Worm (Caenorhabditis elegans) whole organism, late embryonic: ENCODE results near the gene nas-31.

ENCODE experiments used
- C08G9.2 ChIP-seq: sonication (generic microtip); optimal IDR thresholded peaks from 2 replicates; lab custom pipeline; 2016; ENCODE audit warnings: mild to moderate bottlenecking, missing genetic modification characterization, moderate library complexity, missing compliant biosample characterization
- K02D7.2 ChIP-seq: sonication (generic microtip); optimal IDR thresholded peaks from 2 replicates; lab custom pipeline; 2017; ENCODE audit warnings: mild to moderate bottlenecking, missing genetic modification characterization, missing compliant biosample characterization
- K09A11.1 ChIP-seq: sonication (generic microtip); optimal IDR thresholded peaks from 2 replicates; lab custom pipeline; 2017; ENCODE audit warnings: antibody characterized with exemption, mild to moderate bottlenecking, missing genetic modification characterization, missing compliant biosample characterization; ENCODE audit not compliant: insufficient read depth
- T23F11.4 ChIP-seq: fragments of 200-800 bp; sonication (Bioruptor generic); optimal IDR thresholded peaks from 2 replicates; lab custom pipeline; 2018; ENCODE audit warnings: mild to moderate bottlenecking, missing genetic modification characterization, missing compliant biosample characterization
- Y22D7AL.16 ChIP-seq: sonication (generic microtip); optimal IDR thresholded peaks from 2 replicates; lab custom pipeline; 2016; ENCODE audit warnings: missing genetic modification characterization, missing compliant biosample characterization
- ama-1 ChIP-seq: fragments of 150-350 bp; optimal IDR thresholded peaks from 2 replicates; lab custom pipeline; 2014
- ceh-18 ChIP-seq: sonication (generic microtip); optimal IDR thresholded peaks from 2 replicates; lab custom pipeline; 2016; ENCODE audit warnings: missing genetic modification characterization, missing compliant biosample characterization
- ceh-22 ChIP-seq: sonication (generic microtip); optimal IDR thresholded peaks from 2 replicates; lab custom pipeline; 2017; ENCODE audit warnings: missing biosample characterization, missing genetic modification characterization
- ceh-30 ChIP-seq: fragments of 150-350 bp; optimal IDR thresholded peaks from 2 replicates; lab custom pipeline; 2014; ENCODE audit warnings: missing biosample characterization, missing genetic modification characterization
- ceh-45 ChIP-seq: fragments of 200-800 bp; sonication (Bioruptor generic); IDR thresholded peaks from 2 replicates; pipeline ENCODE4 v1.3.6; 2022; ENCODE audit warnings: missing genetic modification reagents, missing genetic modification characterization, missing compliant biosample characterization
- ceh-48 ChIP-seq: sonication (generic microtip); optimal IDR thresholded peaks from 2 replicates; lab custom pipeline; 2016; ENCODE audit warnings: missing genetic modification characterization, inconsistent platforms, missing compliant biosample characterization
- ceh-6 ChIP-seq: fragments of 200-800 bp; sonication (Bioruptor generic); optimal IDR thresholded peaks from 2 replicates; lab custom pipeline; 2018; ENCODE audit warnings: mild to moderate bottlenecking, missing genetic modification characterization, missing compliant biosample characterization
- dmd-4 ChIP-seq: sonication (generic microtip); optimal IDR thresholded peaks from 2 replicates; lab custom pipeline; 2016; ENCODE audit warnings: borderline replicate concordance, missing genetic modification characterization, missing compliant biosample characterization
- dve-1 ChIP-seq: sonication (generic microtip); optimal IDR thresholded peaks from 2 replicates; lab custom pipeline; 2017; ENCODE audit warnings: antibody characterized with exemption, mild to moderate bottlenecking, missing genetic modification characterization, missing compliant biosample characterization
- elt-2 ChIP-seq: sonication (generic microtip); optimal IDR thresholded peaks from 2 replicates; lab custom pipeline; 2016; ENCODE audit warnings: missing genetic modification reagents, missing genetic modification characterization, missing compliant biosample characterization
- ets-4 ChIP-seq: sonication (generic microtip); optimal IDR thresholded peaks from 2 replicates; lab custom pipeline; 2016; ENCODE audit warnings: missing genetic modification characterization, missing compliant biosample characterization
- fkh-10 ChIP-seq: fragments of 150-350 bp; optimal IDR thresholded peaks from 2 replicates; lab custom pipeline; 2014; ENCODE audit warnings: missing biosample characterization, missing genetic modification reagents, missing genetic modification characterization
- fkh-6 ChIP-seq: sonication (generic microtip); optimal IDR thresholded peaks from 2 replicates; lab custom pipeline; 2016; ENCODE audit warnings: missing genetic modification characterization, missing compliant biosample characterization
- hlh-15 ChIP-seq: sonication (generic microtip); optimal IDR thresholded peaks from 2 replicates; lab custom pipeline; 2016; ENCODE audit warnings: missing genetic modification characterization, missing compliant biosample characterization
- lin-11 ChIP-seq: fragments of 200-800 bp; sonication (Bioruptor generic); optimal IDR thresholded peaks from 2 replicates; lab custom pipeline; 2018; ENCODE audit warnings: mild to moderate bottlenecking, missing genetic modification characterization, missing compliant biosample characterization
- madf-2 ChIP-seq: sonication (generic microtip); optimal IDR thresholded peaks from 2 replicates; lab custom pipeline; 2017; ENCODE audit warnings: missing genetic modification characterization, missing compliant biosample characterization
- mec-3 ChIP-seq: sonication (generic microtip); optimal IDR thresholded peaks from 2 replicates; lab custom pipeline; 2016; ENCODE audit warnings: borderline replicate concordance, missing genetic modification characterization, missing compliant biosample characterization
- nhr-11 ChIP-seq: fragments of 150-350 bp; optimal IDR thresholded peaks from 2 replicates; lab custom pipeline; 2014; ENCODE audit warnings: missing biosample characterization, missing genetic modification characterization
- nhr-232 ChIP-seq: sonication (generic microtip); optimal IDR thresholded peaks from 2 replicates; lab custom pipeline; 2016; ENCODE audit warnings: missing genetic modification characterization, missing compliant biosample characterization
- npax-4 ChIP-seq: sonication (generic microtip); optimal IDR thresholded peaks from 2 replicates; lab custom pipeline; 2016; ENCODE audit warnings: missing genetic modification characterization, missing compliant biosample characterization
- pag-3 ChIP-seq: sonication (generic microtip); optimal IDR thresholded peaks from 2 replicates; lab custom pipeline; 2016; ENCODE audit warnings: missing compliant biosample characterization, missing genetic modification characterization, borderline replicate concordance
- pat-9 ChIP-seq: fragments of 200-800 bp; sonication (Bioruptor generic); optimal IDR thresholded peaks from 2 replicates; lab custom pipeline; 2018; ENCODE audit warnings: mild to moderate bottlenecking, missing genetic modification characterization, moderate library complexity, missing compliant biosample characterization
- pax-1 ChIP-seq: fragments of 150-350 bp; optimal IDR thresholded peaks from 2 replicates; lab custom pipeline; 2014; ENCODE audit warnings: missing biosample characterization, missing genetic modification characterization
- pha-2 ChIP-seq: sonication (generic microtip); optimal IDR thresholded peaks from 2 replicates; lab custom pipeline; 2017; ENCODE audit warnings: mild to moderate bottlenecking, missing genetic modification characterization, missing compliant biosample characterization
- pqm-1 ChIP-seq: sonication (generic microtip); optimal IDR thresholded peaks from 2 replicates; lab custom pipeline; 2016; ENCODE audit warnings: missing genetic modification characterization, missing compliant biosample characterization
- pros-1 ChIP-seq: fragments of 150-350 bp; optimal IDR thresholded peaks from 2 replicates; lab custom pipeline; 2014; ENCODE audit warnings: missing biosample characterization, missing genetic modification reagents, missing genetic modification characterization
- sdc-2 ChIP-seq: sonication (generic microtip); optimal IDR thresholded peaks from 2 replicates; lab custom pipeline; 2016; ENCODE audit warnings: missing genotype, missing genetic modification characterization, missing compliant biosample characterization
- sox-2 ChIP-seq: fragments of 200-800 bp; sonication (Bioruptor generic); IDR thresholded peaks from 2 replicates; pipeline ENCODE4 v1.3.6; 2022; ENCODE audit warnings: missing genetic modification reagents, missing genetic modification characterization, missing compliant biosample characterization
- syd-9 ChIP-seq: sonication (generic microtip); optimal IDR thresholded peaks from 2 replicates; lab custom pipeline; 2016; ENCODE audit warnings: mild to moderate bottlenecking, missing genetic modification characterization, moderate library complexity, missing compliant biosample characterization
- tbx-2 ChIP-seq: sonication (generic microtip); optimal IDR thresholded peaks from 2 replicates; lab custom pipeline; 2016; ENCODE audit warnings: missing genetic modification characterization, missing compliant biosample characterization
- tbx-7 ChIP-seq: sonication (generic microtip); optimal IDR thresholded peaks from 2 replicates; lab custom pipeline; 2016; ENCODE audit warnings: missing genotype, missing genetic modification characterization, missing compliant biosample characterization
- unc-3 ChIP-seq, 2 experiments: fragments of 200-800 bp in 1 of 2; sonication (Bioruptor generic) in 1 of 2; sonication (generic microtip) in 1 of 2; conservative IDR thresholded peaks in 1 of 2; optimal IDR thresholded peaks in 1 of 2; 2 replicates each; pipeline versions ENCODE4 v1.3.6 to Lab custom; 2016 to 2022; ENCODE audit warnings: missing compliant biosample characterization in 2 of 2, missing genetic modification characterization in 2 of 2, missing genetic modification reagents in 1 of 2
- zip-5 ChIP-seq: sonication (generic microtip); optimal IDR thresholded peaks from 2 replicates; lab custom pipeline; 2016; ENCODE audit warnings: missing genetic modification characterization, missing compliant biosample characterization

Gene nas-31

ce11 chrV:10939990-10940570 lies 18.4 kb upstream of the nas-31 start:
- TF ChIP-seq ceh-22 (tag; lab: Kevin White, UChicago), result no peak
- no peak for TF ChIP-seq ama-1 (lab: Kevin White, UChicago)
- no peak for TF ChIP-seq sdc-2 (tag; lab: Kevin White, UChicago)
- TF ChIP-seq npax-4 (tag; lab: Kevin White, UChicago), result no peak
- TF ChIP-seq pros-1 (tag; lab: Kevin White, UChicago), result no peak
- no peak for TF ChIP-seq hlh-15 (tag; lab: Kevin White, UChicago)
- no peak for TF ChIP-seq C08G9.2
- no peak for TF ChIP-seq ceh-18 (tag; lab: Kevin White, UChicago)
- no peak for TF ChIP-seq tbx-2 (tag; lab: Kevin White, UChicago)
- no peak for TF ChIP-seq K02D7.2

- TF ChIP-seq npax-4 (tag; lab: Kevin White, UChicago) (no peak), mec-3 (tag; lab: Kevin White, UChicago) (no peak)
Measured at ce11 chrV:10938739-10939138, 17.1 kb upstream of the nas-31 start, which contains the start of gene F17C11.11. Gene F17C11.11, minus strand, starts transcription at chrV:10938817.

ce11 chrV:10937294-10937693 lies 15.6 kb upstream of the nas-31 start:
- TF ChIP-seq dve-1 (no peak), lin-11 (tag; lab: Kevin White, UChicago) (no peak), fkh-6 (tag; lab: Kevin White, UChicago) (no peak), dmd-4 (tag; lab: Kevin White, UChicago) (no peak), fkh-10 (GFP tag; lab: Kevin White, UChicago) (no peak), ceh-45 (GFP tag; lab: Robert Waterston, UW) (no peak)

DNA sequence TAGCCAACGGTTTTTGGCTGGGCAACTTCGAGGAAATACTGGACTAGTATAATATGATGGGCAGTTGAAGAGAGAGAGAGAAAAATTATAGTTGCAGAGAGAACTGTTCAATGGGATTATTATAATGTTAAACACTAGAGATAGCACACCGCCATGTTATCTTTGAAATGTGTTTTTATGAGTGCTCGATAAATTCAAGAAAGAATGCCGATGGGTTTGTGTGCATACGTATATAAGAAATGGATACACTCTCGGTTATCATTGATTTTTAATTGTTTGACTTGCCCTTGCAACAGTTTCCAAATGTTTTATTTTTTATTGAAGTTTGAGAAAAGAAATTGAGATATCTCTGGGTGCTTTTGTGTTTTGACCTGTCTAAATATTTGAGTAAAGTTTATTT lies 15.0 kb upstream of the nas-31 start, which contains the start of gene F17C11.12:
F17C11.12 (minus strand) TSS at position 240 of the 400 bp plus-strand sequence.
- TF ChIP-seq elt-2 (tag; lab: Kevin White, UChicago) (peak; percentile 44), pha-2 (tag; lab: Kevin White, UChicago) (no peak)

DNA sequence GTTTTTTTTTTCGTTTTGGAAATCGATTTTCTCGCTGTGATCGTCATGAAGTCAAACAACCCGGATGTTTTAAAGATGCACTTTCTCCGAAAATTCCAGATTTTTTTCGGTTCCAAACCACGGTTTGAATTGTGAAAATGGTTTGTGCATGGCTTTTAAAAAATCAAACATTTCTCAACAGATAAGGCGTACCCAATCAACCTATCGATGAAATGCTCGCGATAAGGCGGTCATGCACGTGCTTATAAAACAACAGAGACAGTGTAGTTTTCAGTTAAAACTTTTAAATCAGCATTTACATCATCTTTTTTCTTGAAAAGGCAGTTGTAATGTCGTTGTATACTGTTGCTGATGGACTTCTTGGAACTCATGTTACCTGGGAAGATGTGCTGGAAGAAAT lies 10.8 kb upstream of the nas-31 start, which contains the start of gene F58B4.5:
F58B4.5 (plus strand) TSS at position 283 of the 400 bp plus-strand sequence.
- TF ChIP-seq pha-2 (tag; lab: Kevin White, UChicago), result no peak
- no peak for TF ChIP-seq ceh-48 (tag; lab: Kevin White, UChicago)
- peak; percentile 63 for TF ChIP-seq elt-2 (tag; lab: Kevin White, UChicago)

DNA sequence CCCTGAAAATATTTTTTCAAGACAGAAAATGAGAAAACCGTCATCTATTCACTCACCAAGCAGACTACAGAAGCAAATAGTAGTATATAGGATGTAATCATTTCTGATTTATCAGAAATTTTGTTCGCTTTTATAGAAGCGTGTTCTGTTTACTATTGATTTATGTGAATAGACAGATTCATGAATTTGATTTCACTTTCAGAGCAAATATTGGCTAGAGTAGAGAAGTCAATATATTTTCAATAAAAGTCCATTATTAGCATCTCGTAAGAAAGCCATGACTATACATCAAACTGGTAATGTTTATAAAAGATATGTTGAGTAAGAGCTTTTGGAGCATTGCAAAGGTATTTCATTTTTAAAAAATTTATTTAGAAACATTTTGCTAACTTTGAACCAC lies 9.5 kb upstream of the nas-31 start, which contains the start of gene scvp-1:
scvp-1 (minus strand) TSS at position 101 of the 400 bp plus-strand sequence.
- no peak for TF ChIP-seq Y22D7AL.16 (tag; lab: Kevin White, UChicago)
- no peak for TF ChIP-seq ets-4 (tag; lab: Kevin White, UChicago)
- no peak for TF ChIP-seq T23F11.4 (GFP tag; lab: Kevin White, UChicago)
- TF ChIP-seq sox-2 (GFP tag; lab: Robert Waterston, UW), result no peak
- no peak for TF ChIP-seq pqm-1 (tag; lab: Kevin White, UChicago)
- TF ChIP-seq K09A11.1 (tag; lab: Kevin White, UChicago), result no peak
- no peak for TF ChIP-seq madf-2 (tag; lab: Kevin White, UChicago)
- TF ChIP-seq nhr-11 (tag; lab: Kevin White, UChicago), result no peak
- TF ChIP-seq tbx-7, result no peak
- TF ChIP-seq, all 69 proteins: peak for 0

ce11 chrV:10929511-10929910 lies 7.9 kb upstream of the nas-31 start, which contains the start of gene F58B4.3:
Gene F58B4.3, plus strand, starts transcription at chrV:10929811.
- no peak for TF ChIP-seq pha-2 (tag; lab: Kevin White, UChicago)
- no peak for TF ChIP-seq pat-9 (tag; lab: Kevin White, UChicago)
- TF ChIP-seq zip-5, result no peak
- no peak for TF ChIP-seq pax-1 (tag; lab: Kevin White, UChicago)
- TF ChIP-seq ceh-30 (tag; lab: Kevin White, UChicago), result no peak
- no peak for TF ChIP-seq ets-4 (tag; lab: Kevin White, UChicago)
- TF ChIP-seq nhr-232 (tag; lab: Kevin White, UChicago), result no peak
- TF ChIP-seq K02D7.2, result no peak
- no peak for TF ChIP-seq ceh-6 (GFP tag; lab: Kevin White, UChicago)
- no peak for TF ChIP-seq unc-3 (GFP tag; conservative IDR thresholded peaks at IDR 0.05; lab: Robert Waterston, UW)
- TF ChIP-seq unc-3 (tag; optimal IDR thresholded peaks at IDR 0.05; lab: Kevin White, UChicago), result no peak
- TF ChIP-seq pqm-1 (tag; lab: Kevin White, UChicago), result no peak
- TF ChIP-seq syd-9, result no peak
- no peak for TF ChIP-seq K09A11.1 (tag; lab: Kevin White, UChicago)
- no peak for TF ChIP-seq pag-3 (tag; lab: Kevin White, UChicago)
